Worm (Caenorhabditis elegans): ENCODE data around the gene npr-6.

DNA sequence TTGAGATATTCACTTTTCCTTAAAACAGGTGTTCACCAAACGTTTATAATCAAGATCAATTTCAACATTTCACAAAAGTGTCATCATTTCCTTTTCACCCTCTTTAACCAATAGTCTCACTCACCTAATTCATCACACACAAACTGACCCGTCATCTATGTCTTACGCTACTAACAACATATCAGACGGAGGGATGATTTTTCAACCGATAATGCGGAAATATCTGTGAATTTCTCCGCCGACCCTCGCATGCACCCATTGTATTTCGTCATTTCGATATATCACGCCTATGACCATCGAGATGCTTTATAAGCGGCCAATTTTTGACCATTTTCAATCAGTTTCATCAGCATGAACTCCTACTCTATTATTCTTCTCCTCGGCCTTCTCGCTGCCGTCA is 18.6 kb upstream of the npr-6 start, which contains the start of gene fipr-21:
- TF ChIP-seq mdl-1 (tag; optimal IDR thresholded peaks at IDR 0.05): no peak
- no peak for TF ChIP-seq fos-1 (tag; optimal IDR thresholded peaks at IDR 0.05)
- no peak for TF ChIP-seq elt-2 (tag; optimal IDR thresholded peaks at IDR 0.05)
- TF ChIP-seq nhr-25 (tag; optimal IDR thresholded peaks at IDR 0.05): peak; percentile 81
- TF ChIP-seq snpc-4 (tag; optimal IDR thresholded peaks at IDR 0.05): no peak
- no peak for TF ChIP-seq ZK546.5 (tag; optimal IDR thresholded peaks at IDR 0.05)
- no peak for TF ChIP-seq nhr-237 (tag; optimal IDR thresholded peaks at IDR 0.05)
- TF ChIP-seq ztf-11 (tag; optimal IDR thresholded peaks at IDR 0.05): no peak
- TF ChIP-seq elt-3 (tag; optimal IDR thresholded peaks at IDR 0.05): no peak
- no peak for TF ChIP-seq nhr-12 (tag; optimal IDR thresholded peaks at IDR 0.05)
- TF ChIP-seq unc-62 (GFP tag; optimal IDR thresholded peaks at IDR 0.05): no peak
- no peak for TF ChIP-seq nhr-11 (tag; optimal IDR thresholded peaks at IDR 0.05)
- no peak for TF ChIP-seq ceh-16 (tag; optimal IDR thresholded peaks at IDR 0.05)
- peak; percentile 81 for TF ChIP-seq nhr-23 (tag; optimal IDR thresholded peaks at IDR 0.05)
